Worm (Caenorhabditis elegans) whole organism, late embryonic: ENCODE measurements around the gene bath-13.

Source experiments
- C08G9.2 ChIP-seq: sonication (generic microtip); optimal IDR thresholded peaks from 2 replicates; lab custom pipeline; 2016; ENCODE audit warnings: mild to moderate bottlenecking, missing genetic modification characterization, moderate library complexity, missing compliant biosample characterization
- T23F11.4 ChIP-seq: fragments of 200-800 bp; sonication (Bioruptor generic); optimal IDR thresholded peaks from 2 replicates; lab custom pipeline; 2018; ENCODE audit warnings: mild to moderate bottlenecking, missing genetic modification characterization, missing compliant biosample characterization
- ceh-14 ChIP-seq: sonication (generic microtip); optimal IDR thresholded peaks from 2 replicates; lab custom pipeline; 2016; ENCODE audit warnings: missing genotype, missing genetic modification characterization, missing compliant biosample characterization
- ceh-48 ChIP-seq: sonication (generic microtip); optimal IDR thresholded peaks from 2 replicates; lab custom pipeline; 2016; ENCODE audit warnings: missing genetic modification characterization, inconsistent platforms, missing compliant biosample characterization
- elt-2 ChIP-seq: sonication (generic microtip); optimal IDR thresholded peaks from 2 replicates; lab custom pipeline; 2016; ENCODE audit warnings: missing genetic modification reagents, missing genetic modification characterization, missing compliant biosample characterization
- eyg-1 ChIP-seq: sonication (generic microtip); optimal IDR thresholded peaks from 2 replicates; lab custom pipeline; 2016; ENCODE audit warnings: missing genotype, missing genetic modification characterization, missing compliant biosample characterization
- fkh-6 ChIP-seq: sonication (generic microtip); optimal IDR thresholded peaks from 2 replicates; lab custom pipeline; 2016; ENCODE audit warnings: missing genetic modification characterization, missing compliant biosample characterization
- lim-6 ChIP-seq: sonication (generic microtip); optimal IDR thresholded peaks from 2 replicates; lab custom pipeline; 2016; ENCODE audit warnings: missing genetic modification characterization, missing compliant biosample characterization
- mec-3 ChIP-seq: sonication (generic microtip); optimal IDR thresholded peaks from 2 replicates; lab custom pipeline; 2016; ENCODE audit warnings: borderline replicate concordance, missing genetic modification characterization, missing compliant biosample characterization
- nhr-11 ChIP-seq: fragments of 150-350 bp; optimal IDR thresholded peaks from 2 replicates; lab custom pipeline; 2014; ENCODE audit warnings: missing biosample characterization, missing genetic modification characterization
- pag-3 ChIP-seq: sonication (generic microtip); optimal IDR thresholded peaks from 2 replicates; lab custom pipeline; 2016; ENCODE audit warnings: missing compliant biosample characterization, missing genetic modification characterization, borderline replicate concordance
- pros-1 ChIP-seq: fragments of 150-350 bp; optimal IDR thresholded peaks from 2 replicates; lab custom pipeline; 2014; ENCODE audit warnings: missing biosample characterization, missing genetic modification reagents, missing genetic modification characterization
- ref-2 ChIP-seq: sonication (generic microtip); optimal IDR thresholded peaks from 2 replicates; lab custom pipeline; 2016; ENCODE audit warnings: missing genetic modification characterization, missing compliant biosample characterization
- syd-9 ChIP-seq: sonication (generic microtip); optimal IDR thresholded peaks from 2 replicates; lab custom pipeline; 2016; ENCODE audit warnings: mild to moderate bottlenecking, missing genetic modification characterization, moderate library complexity, missing compliant biosample characterization
- tbx-7 ChIP-seq: sonication (generic microtip); optimal IDR thresholded peaks from 2 replicates; lab custom pipeline; 2016; ENCODE audit warnings: missing genotype, missing genetic modification characterization, missing compliant biosample characterization
- unc-42 ChIP-seq: sonication (generic microtip); optimal IDR thresholded peaks from 2 replicates; lab custom pipeline; 2016; ENCODE audit warnings: missing genotype, missing genetic modification characterization, missing compliant biosample characterization

bath-13 gene

ce11 chrII:2473270-2473669 is 48.6 kb downstream of the bath-13 start, which contains the start of gene tsr-1:
TSS of gene tsr-1 (minus strand) at chrII:2473370.
- TF ChIP-seq pros-1 (tag; lab: Kevin White, UChicago): no peak
- TF ChIP-seq mec-3: no peak
- TF ChIP-seq ceh-48 (tag; lab: Kevin White, UChicago): no peak
- no peak for TF ChIP-seq syd-9 (tag; lab: Kevin White, UChicago)
- no peak for TF ChIP-seq ceh-14 (tag; lab: Kevin White, UChicago)
- no peak for TF ChIP-seq fkh-6 (tag; lab: Kevin White, UChicago)
- no peak for TF ChIP-seq C08G9.2 (tag; lab: Kevin White, UChicago)
- TF ChIP-seq tbx-7 (tag; lab: Kevin White, UChicago): no peak
- TF ChIP-seq T23F11.4: no peak
- no peak for TF ChIP-seq eyg-1 (tag; lab: Kevin White, UChicago)
- TF ChIP-seq unc-42 (tag; lab: Kevin White, UChicago): no peak
- no peak for TF ChIP-seq pag-3 (tag; lab: Kevin White, UChicago)
- TF ChIP-seq lim-6: no peak
- no peak for TF ChIP-seq ref-2 (tag; lab: Kevin White, UChicago)
- no peak for TF ChIP-seq nhr-11
- TF ChIP-seq elt-2 (tag; lab: Kevin White, UChicago): no peak
